Worm (Caenorhabditis elegans): ENCODE measurements around the gene catp-7.

ce11 chrIV:8617047-8617446 lies 31.3 kb downstream of the catp-7 start, which contains the start of the genes F42A9.7 and F42A9.3:
- no peak for TF ChIP-seq C38D4.7 (GFP tag; optimal IDR thresholded peaks at IDR 0.05)
- no peak for TF ChIP-seq fkh-6 (tag; optimal IDR thresholded peaks at IDR 0.05)
- TF ChIP-seq pqm-1 (tag; optimal IDR thresholded peaks at IDR 0.05), result no peak
- no peak for TF ChIP-seq lin-11 (tag; optimal IDR thresholded peaks at IDR 0.05)
- TF ChIP-seq nhr-11 (tag; optimal IDR thresholded peaks at IDR 0.05), result no peak
- no peak for TF ChIP-seq K02D7.2 (tag; optimal IDR thresholded peaks at IDR 0.05)
- no peak for TF ChIP-seq hlh-30 (tag; optimal IDR thresholded peaks at IDR 0.05; ENCODE audit: insufficient read depth)
- TF ChIP-seq lim-6 (tag; optimal IDR thresholded peaks at IDR 0.05), result no peak
